Worm (Caenorhabditis elegans): ENCODE data around the gene F36H9.4.
A peak's percentile ranks its signal among the peaks of the same experiment; 100 is the strongest.

The F36H9.4 gene

DNA sequence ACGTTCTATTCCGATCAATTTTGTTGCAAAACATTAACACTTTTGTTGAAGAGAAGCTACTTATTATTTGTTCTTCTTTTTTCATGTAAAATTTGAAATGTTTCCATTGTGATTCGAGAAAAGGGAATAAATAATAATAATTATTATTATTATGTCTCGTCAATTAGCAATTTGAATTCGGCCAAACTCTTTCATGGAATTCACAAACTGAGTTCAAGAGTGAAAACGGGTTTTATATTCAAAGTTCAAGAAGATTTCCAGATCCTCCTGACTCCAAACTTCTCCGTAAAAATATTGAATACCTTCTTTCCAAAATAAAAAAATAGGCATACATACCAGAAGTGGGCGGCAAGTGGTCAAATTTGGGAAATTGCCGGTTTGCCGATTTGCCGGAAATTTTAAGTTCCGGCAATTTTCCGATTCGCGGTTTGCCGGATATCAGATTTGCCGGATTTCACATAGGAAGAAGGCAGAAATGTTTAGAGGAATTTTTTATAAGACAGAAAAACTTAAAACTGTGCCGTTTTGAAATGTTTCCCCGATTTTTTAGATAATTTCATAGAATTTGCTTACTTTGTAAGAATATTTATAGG lies 26.8 kb upstream of the F36H9.4 start:
- TF ChIP-seq fkh-10 (GFP tag; optimal IDR thresholded peaks at IDR 0.05) (no peak), zfp-3 (GFP tag; conservative IDR thresholded peaks at IDR 0.05) (peak; percentile 46; the same call in 1 of the 2 replicates), ceh-28 (tag; optimal IDR thresholded peaks at IDR 0.05) (no peak), dmd-8 (GFP tag; IDR thresholded peaks at IDR 0.05) (no peak), F10B5.3 (tag; optimal IDR thresholded peaks at IDR 0.05) (no peak), zfp-2 (tag; optimal IDR thresholded peaks at IDR 0.05) (no peak), daf-16 (GFP tag; optimal IDR thresholded peaks at IDR 0.05) (no peak), daf-16 (tag; optimal IDR thresholded peaks at IDR 0.05) (peak; percentile 14), nhr-42 (GFP tag; IDR thresholded peaks at IDR 0.05) (no peak), ztf-7 (tag; optimal IDR thresholded peaks at IDR 0.05) (no peak), lin-15B (tag; optimal IDR thresholded peaks at IDR 0.05) (no peak), mxl-3 (GFP tag; optimal IDR thresholded peaks at IDR 0.05) (peak; percentile 31), hlh-11 (tag; optimal IDR thresholded peaks at IDR 0.05) (peak; percentile 3), lir-3 (tag; optimal IDR thresholded peaks at IDR 0.05) (no peak), lim-7 (GFP tag; IDR thresholded peaks at IDR 0.05) (0 out of 2 replicates have a peak, but pooled peaks have one; percentile 19), pha-4 (GFP tag; IDR thresholded peaks at IDR 0.05) (no peak), pha-4 (tag; optimal IDR thresholded peaks at IDR 0.05) (peak; percentile 56), ceh-82 (tag; optimal IDR thresholded peaks at IDR 0.05) (no peak), aha-1 (tag) (peak; percentile 44), nhr-25 (tag; optimal IDR thresholded peaks at IDR 0.05; ENCODE audit: borderline replicate concordance, insufficient read depth) (no peak), unc-62 (GFP tag; optimal IDR thresholded peaks at IDR 0.05 in 1 of 2) (no peak), unc-62 (tag; optimal IDR thresholded peaks at IDR 0.05) (no peak), lin-39 (tag; optimal IDR thresholded peaks at IDR 0.05) (no peak)

DNA sequence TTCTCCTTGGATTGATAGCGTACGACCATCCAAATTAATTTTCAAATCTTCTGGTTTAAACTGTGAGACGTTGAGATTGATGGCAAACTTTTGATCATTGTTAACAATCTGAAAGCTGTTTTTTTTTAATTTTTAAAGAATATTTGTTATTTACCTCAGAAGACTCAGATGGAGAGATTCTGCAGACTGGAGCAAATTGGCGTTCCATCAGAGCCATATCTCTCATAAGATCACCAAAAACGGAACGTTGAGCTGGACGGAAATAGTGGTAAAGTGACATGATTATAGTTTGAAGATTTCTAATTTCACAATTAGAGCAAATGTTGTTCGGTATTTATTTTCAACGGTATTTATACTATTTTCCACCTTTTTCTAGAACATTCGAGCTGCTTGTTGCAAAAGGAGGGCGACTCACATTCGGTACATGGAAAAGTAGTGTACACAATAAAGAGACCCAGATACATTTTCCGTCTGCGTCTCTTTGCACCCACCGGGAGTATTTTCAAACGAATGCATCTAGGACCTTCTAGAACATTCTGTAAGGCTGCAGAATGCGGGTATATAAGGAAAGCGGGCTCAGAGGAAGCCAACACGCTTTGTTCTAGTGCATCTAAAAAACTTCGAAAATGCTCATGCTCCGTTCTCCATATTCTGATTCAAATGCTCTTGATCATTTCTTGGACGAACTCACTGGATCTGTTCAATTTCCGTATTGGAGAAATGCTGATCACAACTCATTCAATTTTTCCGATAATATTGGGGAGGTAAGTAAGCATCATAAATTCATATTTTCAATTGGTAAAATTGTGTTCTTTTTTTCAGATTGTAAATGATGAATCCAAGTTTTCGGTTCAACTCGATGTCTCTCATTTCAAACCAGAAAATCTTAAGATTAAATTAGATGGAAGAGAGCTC lies 25.9 kb upstream of the F36H9.4 start, which contains the start of the genes hsp-16.2 and hsp-16.41:
hsp-16.2 (minus strand) TSS at position 313 of the 915 bp plus-strand sequence.
hsp-16.41 (plus strand) TSS at position 534 of the 915 bp plus-strand sequence.
- TF ChIP-seq lir-3 (tag; optimal IDR thresholded peaks at IDR 0.05) (no peak), madf-5 (GFP tag; IDR thresholded peaks at IDR 0.05) (0 out of 4 replicates have a peak, but pooled peaks of 1 of the 2 experiments have one; percentile 42), ceh-20 (GFP tag; IDR thresholded peaks at IDR 0.05) (peak; percentile 60; the same call in 1 of the 2 replicates), lim-7 (GFP tag; IDR thresholded peaks at IDR 0.05) (no peak), lsy-2 (tag; optimal IDR thresholded peaks at IDR 0.05) (peak in 1 of 2 experiments; percentile 77), ctbp-1 (GFP tag; IDR thresholded peaks at IDR 0.05) (peak; percentile 59; the same call in 1 of the 2 replicates), ZK546.5 (tag; optimal IDR thresholded peaks at IDR 0.05) (no peak), rbr-2 (tag; optimal IDR thresholded peaks at IDR 0.05) (peak; percentile 59), dmd-9 (GFP tag; IDR thresholded peaks at IDR 0.05) (no peak), F26F4.8 (GFP tag; conservative IDR thresholded peaks at IDR 0.05) (no peak), ceh-62 (tag; optimal IDR thresholded peaks at IDR 0.05) (no peak), madf-9 (GFP tag; conservative IDR thresholded peaks at IDR 0.05) (0 out of 2 replicates have a peak, but pooled peaks have one; percentile 5), unc-39 (tag; optimal IDR thresholded peaks at IDR 0.05) (no peak), hif-1 (tag; optimal IDR thresholded peaks at IDR 0.05) (no peak), zfp-2 (tag; optimal IDR thresholded peaks at IDR 0.05) (no peak), sdz-12 (GFP tag; optimal IDR thresholded peaks at IDR 0.05) (peak; percentile 52), nhr-48 (tag; optimal IDR thresholded peaks at IDR 0.05) (peak; percentile 94), dve-1 (tag; optimal IDR thresholded peaks at IDR 0.05; ENCODE audit: insufficient read depth) (peak; percentile 66), gei-8 (GFP tag; optimal IDR thresholded peaks at IDR 0.05) (no peak), daf-8 (GFP tag; IDR thresholded peaks at IDR 0.05) (no peak), lin-38 (GFP tag; IDR thresholded peaks at IDR 0.05) (peak; percentile 45), mdl-1 (tag; optimal IDR thresholded peaks at IDR 0.05) (no peak), saeg-2 (GFP tag; IDR thresholded peaks at IDR 0.05) (0 out of 2 replicates have a peak, but pooled peaks have one; percentile 45), zip-11 (GFP tag; IDR thresholded peaks at IDR 0.05) (no peak), egl-43 (GFP tag; IDR thresholded peaks at IDR 0.05) (no peak), mxl-3 (GFP tag; optimal IDR thresholded peaks at IDR 0.05) (peak; percentile 46), nhr-10 (tag; optimal IDR thresholded peaks at IDR 0.05) (no peak), ztf-7 (tag; optimal IDR thresholded peaks at IDR 0.05) (peak; percentile 34), lin-13 (GFP tag; optimal IDR thresholded peaks at IDR 0.05) (no peak), dpl-1 (GFP tag; optimal IDR thresholded peaks at IDR 0.05) (peak; percentile 27)
